Worm (Caenorhabditis elegans) whole organism, mixed stage, embryonic: ENCODE measurements around the gene T10C6.10.

Experiments used
- ceh-43 ChIP-seq: fragments of 200-800 bp; sonication (Bioruptor generic); optimal IDR thresholded peaks from 2 replicates; lab custom pipeline; 2018; ENCODE audit warnings: mild to moderate bottlenecking, missing genetic modification characterization, moderate library complexity, missing compliant biosample characterization
- ces-1 ChIP-seq: fragments of 150-350 bp; optimal IDR thresholded peaks from 2 replicates; lab custom pipeline; 2014; ENCODE audit warnings: missing biosample characterization, missing genetic modification reagents, missing genetic modification characterization
- elt-1 ChIP-seq: sonication (generic microtip); optimal IDR thresholded peaks from 2 replicates; lab custom pipeline; 2017; ENCODE audit warnings: missing genetic modification characterization, mild to moderate bottlenecking, missing compliant biosample characterization, antibody characterized with exemption, moderate library complexity, borderline replicate concordance; ENCODE audit not compliant: insufficient read depth
- lin-13 ChIP-seq: fragments of 150-350 bp; optimal IDR thresholded peaks from 2 replicates; lab custom pipeline; 2014; ENCODE audit warnings: missing biosample characterization, missing genetic modification characterization
- lsy-2 ChIP-seq: fragments of 150-350 bp; optimal IDR thresholded peaks from 2 replicates; lab custom pipeline; 2014; ENCODE audit warnings: missing biosample characterization, missing genetic modification characterization
- nhr-12 ChIP-seq: fragments of 150-350 bp; optimal IDR thresholded peaks from 2 replicates; lab custom pipeline; 2014; ENCODE audit warnings: missing biosample characterization, missing genetic modification characterization
- nhr-237 ChIP-seq: fragments of 150-350 bp; optimal IDR thresholded peaks from 2 replicates; lab custom pipeline; 2014; ENCODE audit warnings: missing biosample characterization, missing genetic modification characterization
- unc-39 ChIP-seq: fragments of 150-350 bp; optimal IDR thresholded peaks from 2 replicates; lab custom pipeline; 2014; ENCODE audit warnings: missing biosample characterization, missing genetic modification characterization
- unc-62 ChIP-seq: fragments of 150-350 bp; optimal IDR thresholded peaks from 2 replicates; lab custom pipeline; 2014; ENCODE audit warnings: missing biosample characterization, missing genetic modification reagents, missing genetic modification characterization
- ztf-11 ChIP-seq: fragments of 150-350 bp; optimal IDR thresholded peaks from 2 replicates; lab custom pipeline; 2014; ENCODE audit warnings: missing biosample characterization, missing genetic modification characterization

DNA sequence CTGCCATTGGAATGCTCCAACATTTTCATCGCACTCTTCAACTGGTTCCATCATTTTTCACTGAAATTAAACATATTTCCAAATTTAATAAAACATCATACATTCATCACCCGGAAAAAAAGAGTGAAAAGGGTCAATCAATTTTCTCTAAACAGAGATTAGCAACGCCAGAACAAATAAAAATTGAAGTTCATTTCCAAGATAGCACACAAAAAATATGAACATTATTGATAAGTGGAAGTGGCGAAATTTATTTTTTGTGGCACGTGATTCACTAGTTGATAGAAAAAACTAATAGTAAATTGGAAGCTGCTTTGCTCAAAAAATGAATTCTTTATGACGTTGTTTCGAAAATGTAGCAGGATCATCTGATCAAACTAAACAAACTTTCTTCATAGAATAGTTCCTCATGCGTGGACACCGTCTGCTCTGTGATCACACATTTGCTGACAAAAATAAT, 39.1 kb downstream of the T10C6.10 start, which contains the start of the genes F14H3.12 and srj-29:
- no peak for TF ChIP-seq ceh-43 (GFP tag; lab: Kevin White, UChicago)
- TF ChIP-seq elt-1 (tag; lab: Kevin White, UChicago), result no peak
- no peak for TF ChIP-seq unc-39
- TF ChIP-seq nhr-12 (tag; lab: Kevin White, UChicago), result no peak
- TF ChIP-seq ces-1 (GFP tag; lab: Kevin White, UChicago), result no peak
- no peak for TF ChIP-seq nhr-237 (tag; lab: Kevin White, UChicago)
- TF ChIP-seq lsy-2, result no peak
- TF ChIP-seq ztf-11 (tag; lab: Kevin White, UChicago), result no peak
- no peak for TF ChIP-seq lin-13 (tag; lab: Kevin White, UChicago)
- no peak for TF ChIP-seq unc-62 (GFP tag; lab: Kevin White, UChicago)
